Fruit fly (Drosophila melanogaster): ENCODE measurements around the gene CG13135.

Gene CG13135

dm6 chr2L:10122671-10123070, at the start of gene CG13135:
TSS of gene CG13135 (minus strand) at chr2L:10122771.
- no peak for TF ChIP-seq CG8478 (optimal IDR thresholded peaks at IDR 0.05)
- no peak for TF ChIP-seq CTCF (optimal IDR thresholded peaks at IDR 0.05)

dm6 chr2L:10154395-10154794, 31.8 kb upstream of the CG13135 start:
- TF ChIP-seq CTCF (optimal IDR thresholded peaks at IDR 0.05), result no peak
- TF ChIP-seq CG8478 (optimal IDR thresholded peaks at IDR 0.05), result no peak

dm6 chr2L:10146723-10147475, 24.3 kb upstream of the CG13135 start:
- TF ChIP-seq CTCF (optimal IDR thresholded peaks at IDR 0.05), result no peak
- TF ChIP-seq CG8478 (optimal IDR thresholded peaks at IDR 0.05), result no peak

dm6 chr2L:10145571-10145970, 23.0 kb upstream of the CG13135 start:
- no peak for TF ChIP-seq CTCF (optimal IDR thresholded peaks at IDR 0.05)
- TF ChIP-seq CG8478 (optimal IDR thresholded peaks at IDR 0.05), result no peak

dm6 chr2L:10144236-10144953, 21.8 kb upstream of the CG13135 start, which contains the start of gene CG4839:
TSS of gene CG4839 (plus strand) at chr2L:10144776.
- TF ChIP-seq CG8478 (optimal IDR thresholded peaks at IDR 0.05), result no peak
- TF ChIP-seq CTCF (optimal IDR thresholded peaks at IDR 0.05), result no peak

dm6 chr2L:10143334-10143733, 20.8 kb upstream of the CG13135 start:
- TF ChIP-seq CTCF (optimal IDR thresholded peaks at IDR 0.05), result no peak
- no peak for TF ChIP-seq CG8478 (optimal IDR thresholded peaks at IDR 0.05)

- TF ChIP-seq CG8478 (optimal IDR thresholded peaks at IDR 0.05) (no peak), CTCF (optimal IDR thresholded peaks at IDR 0.05) (no peak)
Measured at dm6 chr2L:10130763-10131162, 8.2 kb upstream of the CG13135 start.

dm6 chr2L:10123963-10124362, 1.4 kb upstream of the CG13135 start:
- TF ChIP-seq CTCF (optimal IDR thresholded peaks at IDR 0.05), result peak; percentile 44 to 69
- no peak for TF ChIP-seq CG8478 (optimal IDR thresholded peaks at IDR 0.05)

- TF ChIP-seq CG8478 (optimal IDR thresholded peaks at IDR 0.05) (no peak), CTCF (optimal IDR thresholded peaks at IDR 0.05) (peak; percentile 69 to 72)
Measured at dm6 chr2L:10108749-10109148, 13.8 kb downstream of the CG13135 start.

dm6 chr2L:10096127-10096526, 26.4 kb downstream of the CG13135 start:
- TF ChIP-seq CTCF (optimal IDR thresholded peaks at IDR 0.05), result no peak
- TF ChIP-seq CG8478 (optimal IDR thresholded peaks at IDR 0.05), result no peak

- no peak for TF ChIP-seq CG8478 (optimal IDR thresholded peaks at IDR 0.05)
- TF ChIP-seq CTCF (optimal IDR thresholded peaks at IDR 0.05), result no peak
Measured at dm6 chr2L:10093788-10094187, 28.8 kb downstream of the CG13135 start, which contains the start of gene CG34109. TSS of gene CG34109 (plus strand) at chr2L:10094088.

dm6 chr2L:10092289-10092688, 30.3 kb downstream of the CG13135 start, which contains the start of gene CG13133:
TSS of gene CG13133 (minus strand) at chr2L:10092389.
- TF ChIP-seq CG8478 (optimal IDR thresholded peaks at IDR 0.05) (no peak), CTCF (optimal IDR thresholded peaks at IDR 0.05) (no peak)

Measured in S2 (cell line).